Fruit fly (Drosophila melanogaster): Measurements from ENCODE around the gene CG4174.

Gene CG4174

DNA sequence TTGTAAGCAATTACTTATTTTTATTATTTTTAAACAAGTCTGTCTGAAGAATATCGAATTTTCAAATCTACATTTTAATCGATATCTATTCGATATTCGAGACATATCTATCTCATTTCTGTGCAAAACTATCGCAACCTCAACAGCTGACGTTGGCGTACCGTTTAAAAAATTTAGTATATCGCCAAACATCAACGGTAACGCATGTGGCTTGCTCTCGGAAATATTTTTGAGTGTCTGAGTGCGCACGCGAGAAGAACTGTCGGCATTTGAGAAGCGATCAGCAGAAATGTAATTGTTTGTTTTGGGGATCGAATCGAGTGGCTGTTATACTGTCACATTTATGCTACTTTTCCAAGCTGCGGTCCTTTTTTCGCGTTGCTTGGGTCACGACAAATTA is 8.0 kb upstream of the CG4174 start, which contains the start of gene MYPT-75D (continued):
- TF ChIP-seq ro (GFP tag; IDR thresholded peaks at IDR 0.05) (no peak), CHES-1-like (GFP tag; optimal IDR thresholded peaks at IDR 0.05) (peak; percentile 62), CG14860 (GFP tag; IDR thresholded peaks at IDR 0.05; ENCODE audit: partially characterized antibody) (peak; percentile 79), wek (GFP tag; optimal IDR thresholded peaks at IDR 0.05) (peak; percentile 13), nmo (GFP tag; optimal IDR thresholded peaks at IDR 0.05) (peak; percentile 44), al (GFP tag; IDR thresholded peaks at IDR 0.05) (no peak), Kr (GFP tag; optimal IDR thresholded peaks at IDR 0.05) (no peak), pfk (GFP tag; optimal IDR thresholded peaks at IDR 0.05) (no peak), slp2 (GFP tag; optimal IDR thresholded peaks at IDR 0.05) (no peak), inv (GFP tag; IDR thresholded peaks at IDR 0.05; ENCODE audit: partially characterized antibody) (peak; percentile 82), CG34224 (GFP tag; IDR thresholded peaks at IDR 0.05; ENCODE audit: partially characterized antibody) (peak; percentile 98), CG2678 (tag; optimal IDR thresholded peaks at IDR 0.05) (peak; percentile 39), CG17802 (tag; optimal IDR thresholded peaks at IDR 0.05) (no peak), CG9932 (GFP tag; IDR thresholded peaks at IDR 0.05) (peak; percentile 27; the same call in 1 of the 2 replicates), abd-A (tag; optimal IDR thresholded peaks at IDR 0.05) (peak; percentile 24), CG17912 (GFP tag; optimal IDR thresholded peaks at IDR 0.05) (peak; percentile 36), Optix (GFP tag; IDR thresholded peaks at IDR 0.05) (no peak), psq (GFP tag; optimal IDR thresholded peaks at IDR 0.05) (peak; percentile 8), Dek (tag; optimal IDR thresholded peaks at IDR 0.05) (no peak), Xbp1 (GFP tag; optimal IDR thresholded peaks at IDR 0.05) (peak; percentile 10), salm (tag; optimal IDR thresholded peaks at IDR 0.05) (peak; percentile 5), Deaf1 (tag; optimal IDR thresholded peaks at IDR 0.05) (peak; percentile 47), CG31441 (GFP tag; IDR thresholded peaks at IDR 0.05) (no peak), Antp (GFP tag; optimal IDR thresholded peaks at IDR 0.05) (peak; percentile 29), tio (GFP tag; optimal IDR thresholded peaks at IDR 0.05) (no peak), gsb (GFP tag; IDR thresholded peaks at IDR 0.05) (no peak), GATAe (GFP tag; conservative IDR thresholded peaks at IDR 0.05) (no peak), CG14667 (GFP tag; IDR thresholded peaks at IDR 0.05) (no peak), CG10267 (tag; optimal IDR thresholded peaks at IDR 0.05) (peak; percentile 59), CG7556 (GFP tag; optimal IDR thresholded peaks at IDR 0.05) (no peak), CG7372 (GFP tag; IDR thresholded peaks at IDR 0.05) (no peak), CG18011 (GFP tag; optimal IDR thresholded peaks at IDR 0.05) (no peak), Bteb2 (GFP tag; optimal IDR thresholded peaks at IDR 0.05) (no peak), z (GFP tag; IDR thresholded peaks at IDR 0.05) (no peak), Nf-YC (tag; optimal IDR thresholded peaks at IDR 0.05) (peak; percentile 20), CoRest (tag; optimal IDR thresholded peaks at IDR 0.05) (no peak), Ptx1 (GFP tag; IDR thresholded peaks at IDR 0.05) (no peak), CG31365 (tag; optimal IDR thresholded peaks at IDR 0.05) (peak; percentile 24), ap (GFP tag; IDR thresholded peaks at IDR 0.05) (no peak), mirr (GFP tag; optimal IDR thresholded peaks at IDR 0.05) (peak; percentile 44), cato (GFP tag; optimal IDR thresholded peaks at IDR 0.05; ENCODE audit: borderline replicate concordance) (no peak), CG7745 (tag; optimal IDR thresholded peaks at IDR 0.05) (no peak), CG2889 (GFP tag; IDR thresholded peaks at IDR 0.05) (no peak), Stat92E (GFP tag; optimal IDR thresholded peaks at IDR 0.05) (peak in 1 of 3 experiments; percentile 86), CG30431 (GFP tag; optimal IDR thresholded peaks at IDR 0.05) (no peak), H2.0 (GFP tag; IDR thresholded peaks at IDR 0.05) (no peak), slou (GFP tag; optimal IDR thresholded peaks at IDR 0.05) (no peak), tap (tag; optimal IDR thresholded peaks at IDR 0.05) (peak; percentile 18), maf-S (GFP tag; optimal IDR thresholded peaks at IDR 0.05) (no peak), CG2129 (GFP tag; IDR thresholded peaks at IDR 0.05; ENCODE audit: partially characterized antibody) (peak; percentile 81), CG11247 (GFP tag; IDR thresholded peaks at IDR 0.05) (no peak)

All from whole organism, embryonic.